Fruit fly (Drosophila melanogaster): ENCODE results near the gene CG15754.
A peak's percentile ranks its signal among the peaks of the same experiment; 100 is the strongest.

Gene CG15754

dm6 chrX:13568127-13568526 lies 40.3 kb downstream of the CG15754 start (continued):
- TF ChIP-seq CG30020 (tag; optimal IDR thresholded peaks at IDR 0.05) (no peak), CG10147 (GFP tag; optimal IDR thresholded peaks at IDR 0.05) (no peak), CG33213 (GFP tag; optimal IDR thresholded peaks at IDR 0.05) (no peak), CG17802 (tag; optimal IDR thresholded peaks at IDR 0.05) (no peak), B-H1 (GFP tag; IDR thresholded peaks at IDR 0.05) (no peak), ind (GFP tag; optimal IDR thresholded peaks at IDR 0.05) (peak; percentile 35), corto (GFP tag; optimal IDR thresholded peaks at IDR 0.05) (no peak), ase (GFP tag; IDR thresholded peaks at IDR 0.05) (no peak), ab (GFP tag; optimal IDR thresholded peaks at IDR 0.05) (no peak), Sox100B (GFP tag; optimal IDR thresholded peaks at IDR 0.05) (no peak), E2f2 (GFP tag; IDR thresholded peaks at IDR 0.05) (no peak), CG3726 (GFP tag; IDR thresholded peaks at IDR 0.05) (no peak), Kr (GFP tag; optimal IDR thresholded peaks at IDR 0.05) (no peak), cad (GFP tag; optimal IDR thresholded peaks at IDR 0.05) (no peak), CG18011 (GFP tag; optimal IDR thresholded peaks at IDR 0.05) (no peak), Dip3 (GFP tag; optimal IDR thresholded peaks at IDR 0.05) (peak; percentile 13), pita (GFP tag; optimal IDR thresholded peaks at IDR 0.05) (no peak), NK7.1 (GFP tag; optimal IDR thresholded peaks at IDR 0.05) (no peak), Lim3 (GFP tag; IDR thresholded peaks at IDR 0.05) (no peak), CG12104 (GFP tag; optimal IDR thresholded peaks at IDR 0.05) (no peak), Aef1 (GFP tag; IDR thresholded peaks at IDR 0.05) (0 out of 3 replicates have a peak, but pooled peaks have one; percentile 18), CG11456 (GFP tag; IDR thresholded peaks at IDR 0.05) (peak; percentile 35; the same call in 1 of the 3 replicates), lov (optimal IDR thresholded peaks at IDR 0.05) (no peak), lov (GFP tag; IDR thresholded peaks at IDR 0.05) (no peak), Adf1 (GFP tag; IDR thresholded peaks at IDR 0.05) (no peak), CG8478 (optimal IDR thresholded peaks at IDR 0.05) (no peak), h (optimal IDR thresholded peaks at IDR 0.05) (no peak), Rfx (GFP tag; IDR thresholded peaks at IDR 0.05) (peak; percentile 49; the same call in 1 of the 2 replicates), gsb (GFP tag; IDR thresholded peaks at IDR 0.05) (no peak), CG8281 (tag; optimal IDR thresholded peaks at IDR 0.05) (no peak), Abd-B (GFP tag; optimal IDR thresholded peaks at IDR 0.05) (no peak), CG5180 (GFP tag; optimal IDR thresholded peaks at IDR 0.05) (no peak), danr (GFP tag; IDR thresholded peaks at IDR 0.05) (no peak), CG17328 (GFP tag; IDR thresholded peaks at IDR 0.05) (peak; percentile 41; the same call in 1 of the 2 replicates), gro (GFP tag; optimal IDR thresholded peaks at IDR 0.05) (no peak), Ptx1 (GFP tag; IDR thresholded peaks at IDR 0.05) (peak; percentile 32; the same call in 1 of the 2 replicates), HHEX (GFP tag; optimal IDR thresholded peaks at IDR 0.05) (no peak), CG7372 (GFP tag; IDR thresholded peaks at IDR 0.05) (no peak), NfI (GFP tag; optimal IDR thresholded peaks at IDR 0.05) (no peak), CG10462 (GFP tag; optimal IDR thresholded peaks at IDR 0.05) (no peak), fd3F (GFP tag; optimal IDR thresholded peaks at IDR 0.05) (no peak), eve (GFP tag; optimal IDR thresholded peaks at IDR 0.05) (peak in 1 of 2 experiments; percentile 30), Xrp1 (GFP tag; IDR thresholded peaks at IDR 0.05) (peak; percentile 46; the same call in 1 of the 2 replicates), CG4424 (GFP tag; optimal IDR thresholded peaks at IDR 0.05) (no peak), Dll (GFP tag; IDR thresholded peaks at IDR 0.05; ENCODE audit: partially characterized antibody) (no peak), Camta (GFP tag; optimal IDR thresholded peaks at IDR 0.05) (no peak), psq (GFP tag; optimal IDR thresholded peaks at IDR 0.05) (no peak), CrebB (tag; optimal IDR thresholded peaks at IDR 0.05) (no peak), CG11504 (tag; optimal IDR thresholded peaks at IDR 0.05) (peak; percentile 59), CoRest (tag; optimal IDR thresholded peaks at IDR 0.05) (peak; percentile 9), zen (tag; optimal IDR thresholded peaks at IDR 0.05) (no peak), CG31365 (tag; optimal IDR thresholded peaks at IDR 0.05) (no peak), HmgD (GFP tag; optimal IDR thresholded peaks at IDR 0.05) (no peak)

Measured in whole organism, embryonic.